Worm (Caenorhabditis elegans) whole organism, L2 larva: ENCODE measurements around the gene Y105C5B.11.

Experiments used
- ceh-82 ChIP-seq: fragments of 150-350 bp; optimal IDR thresholded peaks from 2 replicates; lab custom pipeline; 2014; ENCODE audit warnings: missing biosample characterization, missing genetic modification characterization
- lsy-2 ChIP-seq, 2 experiments: fragments of 150-350 bp in 1 of 2; sonication (generic microtip) in 1 of 2; optimal IDR thresholded peaks; 2 replicates each; lab custom pipeline; 2014 to 2017; ENCODE audit warnings: missing biosample characterization in 2 of 2, missing genetic modification characterization in 2 of 2
- mdl-1 ChIP-seq, 2 experiments: fragments of 150-350 bp in 1 of 2; sonication (generic microtip) in 1 of 2; optimal IDR thresholded peaks; 2 replicates each; lab custom pipeline; 2017; ENCODE audit warnings: missing biosample characterization in 2 of 2, missing genetic modification characterization in 2 of 2
- nhr-77 ChIP-seq: fragments of 150-350 bp; optimal IDR thresholded peaks from 2 replicates; lab custom pipeline; 2014; ENCODE audit warnings: missing biosample characterization, missing genetic modification characterization
- ztf-11 ChIP-seq: sonication (generic microtip); optimal IDR thresholded peaks from 2 replicates; lab custom pipeline; 2017; ENCODE audit warnings: missing biosample characterization, missing genetic modification characterization

DNA sequence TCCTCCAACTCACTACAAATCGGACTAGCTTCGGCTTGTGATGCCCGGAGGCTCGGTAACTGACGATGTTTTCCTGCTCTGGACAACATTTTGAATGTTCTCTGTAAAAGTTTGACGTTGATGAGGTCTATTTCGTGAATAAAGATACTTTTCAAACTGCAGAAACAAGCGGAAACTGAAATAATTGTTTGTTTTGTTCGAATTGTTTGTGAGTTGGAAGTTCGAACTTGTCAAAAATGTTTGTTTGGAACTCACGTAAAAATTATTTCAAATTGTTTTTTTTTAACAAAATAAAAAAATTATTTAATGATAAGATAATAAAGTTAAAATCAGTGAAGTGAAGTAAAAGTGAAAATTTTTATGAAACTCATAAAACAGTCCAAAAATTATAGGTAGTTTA is at the start of gene Y105C5B.11:
- TF ChIP-seq ceh-82 (no peak), nhr-77 (tag; lab: Kevin White, UChicago) (no peak), lsy-2 (tag; optimal IDR thresholded peaks at IDR 0.05; lab: Kevin White, UChicago) (no peak), mdl-1 (tag; optimal IDR thresholded peaks at IDR 0.05; lab: Kevin White, UChicago) (no peak), ztf-11 (tag; lab: Kevin White, UChicago) (no peak)
